Worm (Caenorhabditis elegans): ENCODE results near the gene clec-45.

Gene clec-45

DNA sequence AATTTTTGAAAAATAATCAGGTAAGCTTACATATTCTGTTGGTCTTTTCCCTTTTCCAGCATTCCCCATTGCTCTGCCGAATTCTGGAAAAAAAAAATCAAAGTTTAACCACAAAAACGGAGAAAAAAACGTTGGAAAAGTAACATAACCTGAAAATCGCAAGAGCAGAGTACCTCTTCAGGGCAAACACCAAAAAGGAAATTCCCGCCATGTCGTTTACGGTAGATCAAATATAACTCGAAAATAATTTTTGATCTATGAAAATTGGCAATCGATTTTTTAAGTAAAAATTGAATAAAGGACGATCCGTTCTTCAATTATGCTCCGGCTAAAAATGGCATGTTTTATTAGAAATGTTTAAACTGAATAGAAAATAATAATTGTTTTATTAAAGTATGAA is 34.5 kb upstream of the clec-45 start, which contains the start of gene C50E3.11:
C50E3.11 (minus strand) TSS at position 83 of the 400 bp plus-strand sequence.
- no peak for TF ChIP-seq alr-1 (tag; optimal IDR thresholded peaks at IDR 0.05)
- no peak for TF ChIP-seq elt-3 (tag; optimal IDR thresholded peaks at IDR 0.05)
- no peak for TF ChIP-seq nhr-12 (tag; optimal IDR thresholded peaks at IDR 0.05)
- TF ChIP-seq unc-55 (GFP tag; optimal IDR thresholded peaks at IDR 0.05), result no peak
- no peak for TF ChIP-seq ZK546.5 (tag; optimal IDR thresholded peaks at IDR 0.05)
- no peak for TF ChIP-seq unc-62 (GFP tag; optimal IDR thresholded peaks at IDR 0.05)
- no peak for TF ChIP-seq Y55F3AM.14 (GFP tag; optimal IDR thresholded peaks at IDR 0.05)
- TF ChIP-seq gmeb-1 (tag; optimal IDR thresholded peaks at IDR 0.05), result no peak
- no peak for TF ChIP-seq nhr-77 (tag; optimal IDR thresholded peaks at IDR 0.05)

DNA sequence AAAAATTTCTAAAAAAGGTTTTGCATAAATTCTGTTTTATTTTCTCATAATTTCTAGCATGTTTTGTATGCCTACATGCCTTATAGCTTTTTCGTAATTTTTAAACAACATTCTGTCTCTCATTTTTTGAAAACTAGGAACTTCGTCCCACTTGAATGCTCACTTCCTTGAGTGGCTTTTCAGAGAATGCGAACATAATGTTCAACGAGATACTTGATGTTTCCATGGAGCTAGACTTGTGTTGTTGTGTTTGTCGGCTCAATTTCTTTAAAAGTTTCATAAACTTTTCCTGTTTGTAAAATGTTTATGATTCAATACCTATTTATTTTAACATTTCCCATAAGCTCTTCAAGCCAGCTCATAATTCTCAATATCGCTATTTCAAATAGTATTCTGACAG is 33.0 kb upstream of the clec-45 start, which contains the start of gene clec-213:
clec-213 (plus strand) TSS at position 301 of the 400 bp plus-strand sequence.
- TF ChIP-seq zag-1 (tag; optimal IDR thresholded peaks at IDR 0.05) (no peak), ztf-1 (GFP tag; conservative IDR thresholded peaks at IDR 0.05) (no peak), ama-1 (optimal IDR thresholded peaks at IDR 0.05) (no peak), elt-3 (tag; optimal IDR thresholded peaks at IDR 0.05) (no peak), nhr-10 (tag; optimal IDR thresholded peaks at IDR 0.05) (no peak), nhr-25 (tag; optimal IDR thresholded peaks at IDR 0.05) (no peak), dmd-4 (tag; optimal IDR thresholded peaks at IDR 0.05) (no peak), lin-11 (tag; optimal IDR thresholded peaks at IDR 0.05) (no peak), unc-39 (tag; optimal IDR thresholded peaks at IDR 0.05) (no peak)

DNA sequence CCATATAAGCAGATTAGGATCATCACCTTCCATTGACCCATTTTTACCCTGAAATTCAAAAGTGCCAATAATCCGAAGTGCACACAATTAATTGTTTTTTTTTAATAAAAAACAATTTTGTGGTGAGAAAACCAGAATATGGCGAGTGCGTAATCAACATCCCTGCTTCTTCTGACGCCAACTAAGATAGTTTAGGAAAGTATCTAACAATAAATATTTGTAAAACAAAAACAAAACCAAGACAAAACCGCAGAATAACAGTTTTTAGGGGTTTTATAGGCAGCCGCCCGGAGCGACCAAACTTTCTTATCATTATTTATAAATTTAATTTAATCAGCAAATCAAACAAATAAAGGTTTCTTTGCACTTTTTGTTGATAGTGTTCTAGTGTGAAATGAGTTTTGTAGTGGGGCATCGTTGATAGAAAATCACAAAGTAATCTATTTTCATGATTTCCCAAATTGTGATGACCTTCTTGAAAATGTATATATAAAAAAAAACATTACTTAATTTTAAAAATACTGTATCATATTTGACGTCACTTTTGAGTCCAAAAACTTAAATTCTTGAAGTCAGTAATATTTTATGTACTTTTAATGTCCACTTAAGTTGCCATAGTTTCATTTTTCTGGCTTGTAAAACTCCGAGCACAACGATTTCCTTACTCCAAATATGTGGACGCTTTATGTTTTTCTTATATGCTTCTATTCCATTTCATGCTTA is 28.0 kb upstream of the clec-45 start, which contains the start of the genes folt-3 and clec-214:
folt-3 (minus strand) TSS at position 51 of the 723 bp plus-strand sequence.
clec-214 (plus strand) TSS at position 673 of the 723 bp plus-strand sequence.
- TF ChIP-seq ztf-11 (tag; optimal IDR thresholded peaks at IDR 0.05) (no peak), nhr-23 (tag; optimal IDR thresholded peaks at IDR 0.05) (no peak), zag-1 (tag; optimal IDR thresholded peaks at IDR 0.05) (no peak), C34F6.9 (tag; optimal IDR thresholded peaks at IDR 0.05) (no peak), elt-1 (tag; optimal IDR thresholded peaks at IDR 0.05) (no peak), ama-1 (optimal IDR thresholded peaks at IDR 0.05) (no peak), skn-1 (tag; optimal IDR thresholded peaks at IDR 0.05) (no peak), egl-27 (tag; optimal IDR thresholded peaks at IDR 0.05) (no peak), nhr-6 (tag; optimal IDR thresholded peaks at IDR 0.05) (no peak), sem-4 (tag; optimal IDR thresholded peaks at IDR 0.05) (no peak), nhr-77 (tag; optimal IDR thresholded peaks at IDR 0.05) (no peak)

- no peak for TF ChIP-seq ztf-1 (GFP tag; conservative IDR thresholded peaks at IDR 0.05)
Measured at ce11 chrV:7612044-7612443, 25.9 kb upstream of the clec-45 start, which contains the start of gene clec-215. Gene clec-215 (plus strand): TSS chrV:7612344.

DNA sequence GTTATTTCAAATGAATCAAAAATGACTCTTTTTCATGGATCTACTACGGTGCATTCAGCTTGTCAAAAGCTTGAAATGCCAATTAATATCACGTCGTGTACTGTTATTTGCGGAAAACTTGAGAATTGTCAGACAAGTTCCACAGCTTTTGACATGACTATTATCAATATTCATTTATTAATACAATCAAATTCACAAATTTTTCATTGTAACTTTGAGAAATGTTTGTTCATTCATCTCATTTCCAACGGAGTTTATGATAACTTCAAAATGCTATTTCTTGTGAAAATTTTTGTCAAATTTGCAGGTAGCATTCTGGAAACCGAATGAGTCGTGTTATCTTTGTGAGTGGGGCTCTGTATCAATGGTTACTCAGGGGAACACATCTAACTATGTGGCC is 19.8 kb upstream of the clec-45 start, which contains the start of gene C50E3.15:
C50E3.15 (plus strand) TSS at position 301 of the 400 bp plus-strand sequence.
- no peak for TF ChIP-seq mdl-1 (tag; optimal IDR thresholded peaks at IDR 0.05)
- TF ChIP-seq aly-2 (tag; optimal IDR thresholded peaks at IDR 0.05), result no peak
- no peak for TF ChIP-seq ztf-1 (GFP tag; conservative IDR thresholded peaks at IDR 0.05)
- no peak for TF ChIP-seq mbf-1 (tag; optimal IDR thresholded peaks at IDR 0.05)
- no peak for TF ChIP-seq unc-39 (tag; optimal IDR thresholded peaks at IDR 0.05)
- no peak for TF ChIP-seq nhr-129 (tag; optimal IDR thresholded peaks at IDR 0.05)
- TF ChIP-seq gmeb-1 (tag; optimal IDR thresholded peaks at IDR 0.05), result no peak
- TF ChIP-seq ceh-16 (tag; optimal IDR thresholded peaks at IDR 0.05), result no peak
- TF ChIP-seq skn-1 (tag; optimal IDR thresholded peaks at IDR 0.05), result no peak
- no peak for TF ChIP-seq nhr-25 (tag; optimal IDR thresholded peaks at IDR 0.05)
- no peak for TF ChIP-seq egl-27 (tag; optimal IDR thresholded peaks at IDR 0.05)
- TF ChIP-seq nhr-10 (tag; optimal IDR thresholded peaks at IDR 0.05), result no peak
- TF ChIP-seq sma-9 (GFP tag; optimal IDR thresholded peaks at IDR 0.05), result no peak
- no peak for TF ChIP-seq sma-9 (tag; optimal IDR thresholded peaks at IDR 0.05)

DNA sequence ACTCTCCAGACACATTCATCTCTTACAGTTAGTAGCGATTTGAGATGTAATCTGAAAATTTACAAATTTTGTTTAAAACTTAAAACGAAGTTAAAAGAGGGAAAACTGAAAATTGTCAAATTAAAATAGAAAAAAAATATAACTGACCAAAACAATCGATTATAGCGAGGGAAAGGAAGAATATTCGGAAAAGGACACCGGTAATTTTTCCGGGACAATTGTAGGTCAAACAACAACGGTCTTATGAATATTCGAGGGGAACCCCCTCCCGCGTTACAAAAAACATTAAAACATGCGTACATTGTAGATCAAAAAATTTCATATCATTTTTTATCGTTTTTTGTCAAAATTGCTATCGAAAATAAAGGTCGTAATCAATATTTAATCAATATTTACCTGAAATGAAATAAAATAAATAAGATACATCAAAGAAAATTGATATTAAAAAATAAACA is 15.9 kb upstream of the clec-45 start, which contains the start of gene C50E3.12:
C50E3.12 (minus strand) TSS at position 51 of the 455 bp plus-strand sequence.
- no peak for TF ChIP-seq nhr-237 (tag; optimal IDR thresholded peaks at IDR 0.05)
- no peak for TF ChIP-seq skn-1 (tag; optimal IDR thresholded peaks at IDR 0.05)
- no peak for TF ChIP-seq lin-39 (tag; optimal IDR thresholded peaks at IDR 0.05)
- TF ChIP-seq ztf-11 (tag; optimal IDR thresholded peaks at IDR 0.05), result no peak
- no peak for TF ChIP-seq ama-1 (optimal IDR thresholded peaks at IDR 0.05)
- TF ChIP-seq sma-9 (GFP tag; optimal IDR thresholded peaks at IDR 0.05), result no peak
- no peak for TF ChIP-seq sma-9 (tag; optimal IDR thresholded peaks at IDR 0.05)
- no peak for TF ChIP-seq mdl-1 (tag; optimal IDR thresholded peaks at IDR 0.05)
- no peak for TF ChIP-seq R02D3.7 (tag; optimal IDR thresholded peaks at IDR 0.05)
- TF ChIP-seq zag-1 (tag; optimal IDR thresholded peaks at IDR 0.05), result no peak
- TF ChIP-seq lin-11 (tag; optimal IDR thresholded peaks at IDR 0.05), result no peak
- no peak for TF ChIP-seq gmeb-1 (tag; optimal IDR thresholded peaks at IDR 0.05)
- TF ChIP-seq nhr-10 (tag; optimal IDR thresholded peaks at IDR 0.05), result no peak
